Fruit fly (Drosophila melanogaster) whole organism, embryonic: ENCODE measurements around the gene nerfin-2.

Experiments used
- CG12104 ChIP-seq: fragments of 200-800 bp; sonication (Bioruptor generic); optimal IDR thresholded peaks from 3 replicates; lab custom pipeline; 2016; ENCODE audit warnings: missing biosample characterization, missing genetic modification characterization
- CG12155 ChIP-seq: fragments of 200-800 bp; sonication (Bioruptor generic); optimal IDR thresholded peaks from 3 replicates; lab custom pipeline; 2016; ENCODE audit warnings: missing biosample characterization, missing genetic modification characterization
- CG12219 ChIP-seq: fragments of 200-800 bp; sonication (Bioruptor generic); optimal IDR thresholded peaks from 3 replicates; lab custom pipeline; 2018; ENCODE audit warnings: missing biosample characterization, mild to moderate bottlenecking, missing genetic modification characterization
- CG12299 ChIP-seq: fragments of 200-800 bp; sonication (Bioruptor generic); optimal IDR thresholded peaks from 2 replicates; lab custom pipeline; 2018; ENCODE audit warnings: missing biosample characterization, mild to moderate bottlenecking, missing genetic modification characterization
- CG12942 ChIP-seq: fragments of 200-800 bp; sonication (Bioruptor generic); optimal IDR thresholded peaks from 3 replicates; lab custom pipeline; 2016; ENCODE audit warnings: missing biosample characterization, missing genetic modification characterization
- CG13624 ChIP-seq: fragments of 200-800 bp; sonication (Bioruptor generic); optimal IDR thresholded peaks from 2 replicates; lab custom pipeline; 2016; ENCODE audit warnings: missing biosample characterization, missing genetic modification characterization
- CG13894 ChIP-seq: fragments of 200-800 bp; sonication (Bioruptor generic); optimal IDR thresholded peaks from 3 replicates; lab custom pipeline; 2018; ENCODE audit warnings: missing biosample characterization, mild to moderate bottlenecking, missing genetic modification characterization, moderate library complexity
- CG15011 ChIP-seq: fragments of 200-800 bp; sonication (Bioruptor generic); optimal IDR thresholded peaks from 3 replicates; lab custom pipeline; 2018; ENCODE audit warnings: missing biosample characterization, mild to moderate bottlenecking, missing genetic modification characterization
- CG17328 ChIP-seq: fragments of 200-800 bp; sonication (Bioruptor generic); IDR thresholded peaks from 2 replicates; pipeline ENCODE4 v1.3.6; 2022; ENCODE audit warnings: missing biosample characterization, missing genetic modification characterization
- CG17361 ChIP-seq: fragments of 200-800 bp; sonication (Bioruptor generic); IDR thresholded peaks from 3 replicates; pipeline ENCODE4 v1.3.6; 2022; ENCODE audit warnings: missing biosample characterization, missing genetic modification characterization
- CG2678 ChIP-seq: fragments of 200-800 bp; sonication (Bioruptor generic); optimal IDR thresholded peaks from 3 replicates; lab custom pipeline; 2019; ENCODE audit warnings: missing biosample characterization, mild to moderate bottlenecking, missing genetic modification characterization, moderate library complexity
- CG3065 ChIP-seq: fragments of 200-800 bp; sonication (Bioruptor generic); optimal IDR thresholded peaks from 2 replicates; lab custom pipeline; 2016; ENCODE audit warnings: missing biosample characterization, missing genetic modification characterization
- CG3407 ChIP-seq: fragments of 200-800 bp; sonication (Bioruptor generic); optimal IDR thresholded peaks from 2 replicates; lab custom pipeline; 2018; ENCODE audit warnings: missing biosample characterization, mild to moderate bottlenecking, missing genetic modification characterization
- CG34422 ChIP-seq: fragments of 200-800 bp; sonication (Bioruptor generic); IDR thresholded peaks from 3 replicates; pipeline ENCODE4 v1.3.6; 2022; ENCODE audit warnings: missing biosample characterization, missing genetic modification characterization
- CG4404 ChIP-seq: fragments of 200-800 bp; sonication (Bioruptor generic); IDR thresholded peaks from 2 replicates; pipeline ENCODE4 v1.3.6; 2022; ENCODE audit warnings: missing biosample characterization, missing genetic modification characterization
- CG6854 ChIP-seq: fragments of 200-800 bp; sonication (Bioruptor generic); optimal IDR thresholded peaks from 3 replicates; lab custom pipeline; 2017; ENCODE audit warnings: missing biosample characterization, mild to moderate bottlenecking, missing genetic modification characterization
- CG7987 ChIP-seq: fragments of 200-800 bp; sonication (Bioruptor generic); optimal IDR thresholded peaks from 2 replicates; lab custom pipeline; 2018; ENCODE audit warnings: missing biosample characterization, mild to moderate bottlenecking, missing genetic modification characterization, moderate library complexity
- CG8359 ChIP-seq: fragments of 200-800 bp; sonication (Bioruptor generic); optimal IDR thresholded peaks from 2 replicates; lab custom pipeline; 2017; ENCODE audit warnings: missing biosample characterization, mild to moderate bottlenecking, missing genetic modification characterization, borderline replicate concordance
- CG8924 ChIP-seq: fragments of 200-800 bp; optimal IDR thresholded peaks from 3 replicates; lab custom pipeline; 2019; ENCODE audit warnings: missing biosample characterization, mild to moderate bottlenecking, missing genetic modification characterization, moderate library complexity
- CG9797 ChIP-seq: fragments of 200-800 bp; sonication (Bioruptor generic); optimal IDR thresholded peaks from 3 replicates; lab custom pipeline; 2018; ENCODE audit warnings: missing biosample characterization, mild to moderate bottlenecking, missing genetic modification characterization
- E2f2 ChIP-seq: fragments of 200-800 bp; sonication (Bioruptor generic); IDR thresholded peaks from 2 replicates; pipeline ENCODE4 v1.3.6; 2022; ENCODE audit warnings: missing biosample characterization, missing genetic modification characterization
- Elba2 ChIP-seq: fragments of 200-800 bp; sonication (Bioruptor generic); optimal IDR thresholded peaks from 3 replicates; lab custom pipeline; 2016; ENCODE audit warnings: missing biosample characterization, missing genetic modification characterization
- Fer1 ChIP-seq: fragments of 200-800 bp; sonication (Bioruptor generic); optimal IDR thresholded peaks from 2 replicates; lab custom pipeline; 2017; ENCODE audit warnings: missing biosample characterization, mild to moderate bottlenecking, missing genetic modification characterization
- Fer2 ChIP-seq: fragments of 200-800 bp; sonication (Bioruptor generic); optimal IDR thresholded peaks from 2 replicates; lab custom pipeline; 2018; ENCODE audit warnings: missing biosample characterization, mild to moderate bottlenecking, missing genetic modification characterization, moderate library complexity
- Lhr ChIP-seq: fragments of 200-800 bp; sonication (Bioruptor generic); optimal IDR thresholded peaks from 3 replicates; lab custom pipeline; 2017; ENCODE audit warnings: mild to moderate bottlenecking, missing biosample characterization, missing genetic modification reagents, missing genetic modification characterization
- NC2β ChIP-seq: fragments of 200-800 bp; sonication (Bioruptor generic); optimal IDR thresholded peaks from 2 replicates; lab custom pipeline; 2016; ENCODE audit warnings: missing biosample characterization, missing genetic modification characterization
- Optix ChIP-seq: fragments of 200-800 bp; sonication (Bioruptor generic); IDR thresholded peaks from 3 replicates; pipeline ENCODE4 v1.3.6; 2022; ENCODE audit warnings: missing biosample characterization, missing genetic modification characterization
- Side ChIP-seq: fragments of 200-800 bp; sonication (Bioruptor generic); optimal IDR thresholded peaks from 2 replicates; lab custom pipeline; 2016; ENCODE audit warnings: missing biosample characterization, missing genetic modification characterization
- Spps ChIP-seq: fragments of 200-800 bp; sonication (Bioruptor generic); optimal IDR thresholded peaks from 2 replicates; lab custom pipeline; 2018; ENCODE audit warnings: missing biosample characterization, mild to moderate bottlenecking, missing genetic modification characterization
- Ssrp ChIP-seq: fragments of 200-800 bp; sonication (Bioruptor generic); optimal IDR thresholded peaks from 2 replicates; lab custom pipeline; 2018; ENCODE audit warnings: missing biosample characterization, mild to moderate bottlenecking, missing genetic modification characterization, moderate library complexity
- Tbp ChIP-seq: fragments of >200 bp; optimal IDR thresholded peaks from 2 replicates; lab custom pipeline; 2018; ENCODE audit warnings: missing biosample characterization, missing genetic modification characterization
- ab ChIP-seq: fragments of 200-800 bp; sonication (Bioruptor generic); optimal IDR thresholded peaks from 2 replicates; lab custom pipeline; 2016; ENCODE audit warnings: missing biosample characterization, missing genetic modification characterization
- ap ChIP-seq: fragments of 200-800 bp; sonication (Bioruptor generic); IDR thresholded peaks from 2 replicates; pipeline ENCODE4 v1.3.6; 2022; ENCODE audit warnings: missing biosample characterization, missing genetic modification characterization
- ato ChIP-seq: fragments of 200-800 bp; sonication (Bioruptor generic); IDR thresholded peaks from 2 replicates; pipeline ENCODE4 v1.3.6; 2022; ENCODE audit warnings: missing biosample characterization, missing genetic modification characterization; ENCODE audit not compliant: partially characterized antibody
- bab2 ChIP-seq: fragments of 200-800 bp; sonication (Bioruptor generic); optimal IDR thresholded peaks from 2 replicates; lab custom pipeline; 2016; ENCODE audit warnings: missing biosample characterization, missing genetic modification characterization
- bowl ChIP-seq: fragments of 200-800 bp; sonication (Bioruptor generic); IDR thresholded peaks from 2 replicates; pipeline ENCODE4 v1.3.6; 2022; ENCODE audit warnings: missing biosample characterization, missing genetic modification characterization
- dmrt99B ChIP-seq: fragments of 200-800 bp; sonication (Bioruptor generic); optimal IDR thresholded peaks from 2 replicates; lab custom pipeline; 2018; ENCODE audit warnings: missing biosample characterization, mild to moderate bottlenecking, missing genetic modification characterization, moderate library complexity
- gcm ChIP-seq: fragments of 200-800 bp; sonication (Bioruptor generic); optimal IDR thresholded peaks from 2 replicates; lab custom pipeline; 2019; ENCODE audit warnings: missing biosample characterization, mild to moderate bottlenecking, missing genetic modification characterization, moderate library complexity
- gt ChIP-seq: fragments of 200-800 bp; sonication (Bioruptor generic); IDR thresholded peaks from 2 replicates; pipeline ENCODE4 v1.3.6; 2022; ENCODE audit warnings: missing biosample characterization, missing genetic modification characterization
- nmo ChIP-seq: fragments of 200-800 bp; sonication (Bioruptor generic); optimal IDR thresholded peaks from 2 replicates; lab custom pipeline; 2018; ENCODE audit warnings: missing biosample characterization, mild to moderate bottlenecking, missing genetic modification characterization, moderate library complexity
- row ChIP-seq: fragments of 200-800 bp; sonication (Bioruptor generic); IDR thresholded peaks from 3 replicates; pipeline ENCODE4 v1.3.6; 2022; ENCODE audit warnings: missing biosample characterization, missing genetic modification characterization
- sisA ChIP-seq: fragments of 200-800 bp; sonication (Bioruptor generic); IDR thresholded peaks from 2 replicates; pipeline ENCODE4 v1.3.6; 2022; ENCODE audit warnings: missing biosample characterization, missing genetic modification characterization
- slbo ChIP-seq: fragments of 200-800 bp; sonication (Bioruptor generic); IDR thresholded peaks from 2 replicates; pipeline ENCODE4 v1.3.6; 2022; ENCODE audit warnings: missing biosample characterization, missing genetic modification characterization
- slp2 ChIP-seq: fragments of 200-800 bp; sonication (Bioruptor generic); optimal IDR thresholded peaks from 2 replicates; lab custom pipeline; 2016; ENCODE audit warnings: missing biosample characterization, missing genetic modification characterization
- sob ChIP-seq: fragments of 200-800 bp; sonication (Bioruptor generic); IDR thresholded peaks from 2 replicates; pipeline ENCODE4 v1.3.6; 2022; ENCODE audit warnings: missing biosample characterization, missing genetic modification characterization
- tio ChIP-seq: fragments of 200-800 bp; sonication (Bioruptor generic); optimal IDR thresholded peaks from 2 replicates; lab custom pipeline; 2017; ENCODE audit warnings: missing biosample characterization, missing genetic modification characterization, inconsistent platforms
- tll ChIP-seq, 2 experiments: fragments of 200-800 bp in 1 of 2; fragments of >200 bp in 1 of 2; sonication (Bioruptor generic) in 1 of 2; optimal IDR thresholded peaks; 2 replicates each; lab custom pipeline; 2017 to 2019; ENCODE audit warnings: missing biosample characterization in 2 of 2, missing genetic modification characterization in 2 of 2, mild to moderate bottlenecking in 1 of 2, moderate library complexity in 1 of 2
- tna ChIP-seq: fragments of 200-800 bp; sonication (Bioruptor generic); IDR thresholded peaks from 2 replicates; pipeline ENCODE4 v1.3.6; 2022; ENCODE audit warnings: missing biosample characterization, missing genetic modification characterization; ENCODE audit not compliant: partially characterized antibody
- vfl ChIP-seq: fragments of 200-800 bp; sonication (Bioruptor generic); optimal IDR thresholded peaks from 2 replicates; lab custom pipeline; 2016; ENCODE audit warnings: missing biosample characterization, missing genetic modification characterization
- vnd ChIP-seq: fragments of 200-800 bp; sonication (Bioruptor generic); IDR thresholded peaks from 3 replicates; pipeline ENCODE4 v1.3.6; 2022; ENCODE audit warnings: missing biosample characterization, missing genetic modification characterization; ENCODE audit not compliant: partially characterized antibody

The nerfin-2 gene

dm6 chr3R:10048035-10048774 lies 22.7 kb upstream of the nerfin-2 start (continued):
- no peak for TF ChIP-seq ap (GFP tag; lab: Robert Waterston, UW)
- TF ChIP-seq vnd: no peak
- no peak for TF ChIP-seq gt (GFP tag; lab: Robert Waterston, UW)
- no peak for TF ChIP-seq CG9797 (GFP tag; lab: Kevin White, UChicago)
- TF ChIP-seq CG6854: no peak
- peak; percentile 21 for TF ChIP-seq CG12219 (GFP tag; lab: Kevin White, UChicago)
- peak; percentile 11 for TF ChIP-seq CG8924
- no peak for TF ChIP-seq Fer2 (tag; lab: Kevin White, UChicago)
- no peak for TF ChIP-seq Side
- peak; percentile 55 for TF ChIP-seq Elba2 (GFP tag; lab: Kevin White, UChicago)
- TF ChIP-seq Lhr: no peak
- no peak for TF ChIP-seq tio
- TF ChIP-seq CG2678: peak; percentile 75
- TF ChIP-seq CG34422 (GFP tag; lab: Robert Waterston, UW): 0 out of 3 replicates have a peak, but pooled peaks have one; percentile 20
- no peak for TF ChIP-seq NC2β
- no peak for TF ChIP-seq CG17328 (GFP tag; lab: Robert Waterston, UW)
- TF ChIP-seq CG13894: no peak
- no peak for TF ChIP-seq CG15011 (GFP tag; lab: Kevin White, UChicago)
- peak; percentile 45 for TF ChIP-seq nmo
- peak; percentile 19 for TF ChIP-seq CG12155 (GFP tag; lab: Kevin White, UChicago)
- no peak for TF ChIP-seq ato (GFP tag; lab: Robert Waterston, UW)
- TF ChIP-seq CG17361 (GFP tag; lab: Robert Waterston, UW): no peak
- TF ChIP-seq Optix (GFP tag; lab: Robert Waterston, UW): no peak
- TF ChIP-seq tna: no peak
- peak; percentile 24 for TF ChIP-seq gcm (GFP tag; lab: Kevin White, UChicago)
- TF ChIP-seq Tbp: no peak
- TF ChIP-seq row: peak; percentile 67
- no peak for TF ChIP-seq E2f2 (GFP tag; lab: Robert Waterston, UW)
- no peak for TF ChIP-seq CG12299 (tag; lab: Kevin White, UChicago)
- no peak for TF ChIP-seq ab
- TF ChIP-seq sisA (GFP tag; lab: Robert Waterston, UW): peak; percentile 26
- no peak for TF ChIP-seq sob (GFP tag; lab: Robert Waterston, UW)
- TF ChIP-seq CG7987 (GFP tag; lab: Kevin White, UChicago): no peak
- TF ChIP-seq Ssrp: peak; percentile 57
- TF ChIP-seq bowl (GFP tag; lab: Robert Waterston, UW): no peak
- TF ChIP-seq Spps: no peak
- peak; percentile 45 for TF ChIP-seq Fer1 (GFP tag; lab: Kevin White, UChicago)
- TF ChIP-seq slbo (GFP tag; lab: Robert Waterston, UW): peak; percentile 39
- peak; percentile 52 for TF ChIP-seq CG12104
- TF ChIP-seq CG3407 (GFP tag; lab: Kevin White, UChicago): no peak
- no peak for TF ChIP-seq CG8359
- TF ChIP-seq CG3065 (GFP tag; lab: Kevin White, UChicago): no peak
- TF ChIP-seq bab2 (GFP tag; lab: Kevin White, UChicago): no peak
- TF ChIP-seq dmrt99B (tag; lab: Kevin White, UChicago): peak; percentile 71
- TF ChIP-seq CG4404 (GFP tag; lab: Robert Waterston, UW): no peak
- TF ChIP-seq tll (GFP tag; optimal IDR thresholded peaks at IDR 0.05; lab: Kevin White, UChicago): no peak
- TF ChIP-seq CG13624: no peak
- no peak for TF ChIP-seq vfl (GFP tag; lab: Kevin White, UChicago)
- no peak for TF ChIP-seq slp2 (GFP tag; lab: Kevin White, UChicago)
- TF ChIP-seq CG12942 (GFP tag; lab: Kevin White, UChicago): no peak
